Worm (Caenorhabditis elegans) whole organism, early embryonic: ENCODE measurements around the gene spot-1.
A peak's percentile ranks its signal among the peaks of the same experiment; 100 is the strongest.

Source experiments
- B0310.2 ChIP-seq: sonication (generic microtip); optimal IDR thresholded peaks from 2 replicates; lab custom pipeline; 2016; ENCODE audit warnings: mild to moderate bottlenecking, missing genetic modification characterization, missing compliant biosample characterization
- F13C5.2 ChIP-seq: sonication (generic microtip); optimal IDR thresholded peaks from 2 replicates; lab custom pipeline; 2017; ENCODE audit warnings: mild to moderate bottlenecking, missing genetic modification characterization, inconsistent platforms, missing compliant biosample characterization
- aly-1 ChIP-seq: sonication (generic microtip); optimal IDR thresholded peaks from 2 replicates; lab custom pipeline; 2016; ENCODE audit warnings: missing genetic modification characterization, missing compliant biosample characterization
- ama-1 ChIP-seq: fragments of 150-350 bp; optimal IDR thresholded peaks from 2 replicates; lab custom pipeline; 2014
- ceh-13 ChIP-seq: fragments of 200-800 bp; sonication (Bioruptor generic); optimal IDR thresholded peaks from 2 replicates; lab custom pipeline; 2018; ENCODE audit warnings: mild to moderate bottlenecking, missing genetic modification characterization, missing compliant biosample characterization
- ceh-36 ChIP-seq: sonication (generic microtip); optimal IDR thresholded peaks from 2 replicates; lab custom pipeline; 2016; ENCODE audit warnings: missing genetic modification characterization, inconsistent platforms, missing compliant biosample characterization
- ets-7 ChIP-seq: sonication (generic microtip); optimal IDR thresholded peaks from 2 replicates; lab custom pipeline; 2016; ENCODE audit warnings: missing genotype, missing genetic modification characterization, missing compliant biosample characterization
- flt-1 ChIP-seq: fragments of 200-800 bp; sonication (Bioruptor generic); IDR thresholded peaks from 2 replicates; pipeline ENCODE4 v1.3.6; 2022; ENCODE audit warnings: missing genetic modification characterization, missing compliant biosample characterization
- hmbx-1 ChIP-seq: sonication (generic microtip); optimal IDR thresholded peaks from 2 replicates; lab custom pipeline; 2016; ENCODE audit warnings: mild to moderate bottlenecking, missing genetic modification characterization, missing compliant biosample characterization
- hmg-4 ChIP-seq: fragments of 200-800 bp; sonication (Bioruptor generic); optimal IDR thresholded peaks from 2 replicates; lab custom pipeline; 2018; ENCODE audit warnings: mild to moderate bottlenecking, missing genetic modification characterization, missing compliant biosample characterization
- hnd-1 ChIP-seq: sonication (generic microtip); optimal IDR thresholded peaks from 2 replicates; lab custom pipeline; 2016; ENCODE audit warnings: missing genetic modification characterization, missing compliant biosample characterization
- pes-1 ChIP-seq: fragments of 200-800 bp; sonication (Bioruptor generic); IDR thresholded peaks from 2 replicates; pipeline ENCODE4 v1.3.6; 2022; ENCODE audit warnings: missing genetic modification reagents, missing genetic modification characterization, missing compliant biosample characterization
- scrt-1 ChIP-seq: fragments of 200-800 bp; sonication (Bioruptor generic); IDR thresholded peaks from 2 replicates; pipeline ENCODE4 v1.3.6; 2022; ENCODE audit warnings: missing genetic modification characterization, missing compliant biosample characterization
- sea-1 ChIP-seq: fragments of 200-800 bp; sonication (Bioruptor generic); conservative IDR thresholded peaks from 2 replicates; pipeline ENCODE4 v1.3.6; 2022; ENCODE audit warnings: missing genetic modification characterization, missing compliant biosample characterization
- tbx-11 ChIP-seq: fragments of 200-800 bp; sonication (Bioruptor generic); IDR thresholded peaks from 2 replicates; pipeline ENCODE4 v1.3.6; 2022; ENCODE audit warnings: missing genetic modification characterization, missing compliant biosample characterization
- tbx-37 ChIP-seq: fragments of 200-800 bp; sonication (Bioruptor generic); conservative IDR thresholded peaks from 2 replicates; pipeline ENCODE4 v1.3.6; 2022; ENCODE audit warnings: missing genetic modification reagents, missing genetic modification characterization, missing compliant biosample characterization
- tra-4 ChIP-seq: sonication (generic microtip); optimal IDR thresholded peaks from 2 replicates; lab custom pipeline; 2017; ENCODE audit warnings: missing genetic modification characterization, missing compliant biosample characterization

Gene spot-1

DNA sequence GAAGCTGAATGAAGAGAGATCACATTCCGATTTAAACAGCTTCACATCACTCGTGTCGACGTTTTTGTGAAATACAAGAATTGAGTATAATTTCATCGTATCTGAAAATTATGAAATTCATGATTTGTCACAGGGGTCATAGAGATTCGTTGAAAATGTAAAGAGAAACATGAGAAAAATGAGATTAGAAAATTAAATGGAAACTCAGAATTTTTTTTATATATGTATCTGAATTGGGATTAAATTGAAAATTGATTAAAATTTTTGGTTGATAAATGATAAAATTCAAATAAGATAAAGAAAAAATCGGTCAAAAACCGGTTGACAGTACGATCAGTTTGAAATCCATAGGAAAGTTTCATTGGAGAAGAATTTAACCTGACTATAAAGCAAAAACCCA, 10.4 kb upstream of the spot-1 start, which contains the start of gene ykt-6:
ykt-6 (minus strand) TSS at position 101 of the 400 bp plus-strand sequence.
- TF ChIP-seq tra-4 (tag; lab: Kevin White, UChicago): no peak
- no peak for TF ChIP-seq ceh-36
- no peak for TF ChIP-seq sea-1 (GFP tag; lab: Robert Waterston, UW)
- no peak for TF ChIP-seq flt-1
- TF ChIP-seq hnd-1 (tag; lab: Kevin White, UChicago): no peak
- TF ChIP-seq tbx-37 (GFP tag; lab: Robert Waterston, UW): no peak

DNA sequence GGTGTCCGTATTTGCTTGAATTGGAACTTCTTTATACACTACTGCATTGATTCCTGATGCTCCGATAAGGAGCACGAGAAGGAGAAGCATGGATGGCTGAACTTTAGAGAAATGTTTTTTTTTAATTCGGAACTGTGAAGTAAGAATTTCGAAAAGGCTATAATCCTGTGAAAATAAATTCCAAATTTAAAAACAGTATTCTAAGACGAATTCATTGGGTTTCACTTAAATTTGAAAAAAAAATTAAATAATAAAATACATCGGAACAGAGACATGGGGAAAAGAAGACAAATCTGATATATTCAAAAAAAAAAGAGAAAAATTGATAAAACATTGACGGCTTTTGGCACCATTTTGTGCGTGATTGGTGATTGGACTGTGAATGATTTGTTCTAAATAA, 8.7 kb upstream of the spot-1 start, which contains the start of gene pho-5:
pho-5 (minus strand) TSS at position 101 of the 400 bp plus-strand sequence.
- TF ChIP-seq B0310.2 (tag; lab: Kevin White, UChicago) (no peak), aly-1 (no peak), tra-4 (tag; lab: Kevin White, UChicago) (no peak), scrt-1 (GFP tag; lab: Robert Waterston, UW) (no peak), sea-1 (GFP tag; lab: Robert Waterston, UW) (no peak), ets-7 (tag; lab: Kevin White, UChicago) (no peak), tbx-37 (GFP tag; lab: Robert Waterston, UW) (no peak), ama-1 (lab: Kevin White, UChicago) (no peak), tbx-11 (no peak), hmg-4 (GFP tag; lab: Kevin White, UChicago) (no peak), F13C5.2 (tag; lab: Kevin White, UChicago) (no peak), ceh-36 (no peak), hmbx-1 (tag; lab: Kevin White, UChicago) (no peak), hnd-1 (tag; lab: Kevin White, UChicago) (no peak), ceh-13 (no peak), pes-1 (GFP tag; lab: Robert Waterston, UW) (no peak), flt-1 (no peak)

DNA sequence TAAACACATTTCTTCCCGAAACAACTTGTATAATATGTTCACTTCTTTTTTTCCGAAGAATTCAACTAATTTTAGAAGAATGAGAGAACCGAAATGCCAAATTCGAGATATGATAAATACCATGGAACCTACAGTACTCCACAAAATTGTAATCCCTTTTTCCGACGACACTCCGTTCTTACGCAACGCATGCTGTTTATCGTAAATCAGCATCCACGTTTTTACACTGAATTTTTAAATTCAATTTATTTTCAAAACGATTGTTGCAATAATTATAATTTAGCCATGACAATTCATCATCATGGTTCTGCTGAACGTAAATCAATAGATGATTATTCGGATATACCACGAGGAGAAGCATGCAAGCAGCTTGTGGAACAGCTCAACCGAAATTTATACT, 4.1 kb upstream of the spot-1 start, which contains the start of gene B0361.3:
B0361.3 (plus strand) TSS at position 284 of the 400 bp plus-strand sequence.
- no peak for TF ChIP-seq pes-1 (GFP tag; lab: Robert Waterston, UW)

DNA sequence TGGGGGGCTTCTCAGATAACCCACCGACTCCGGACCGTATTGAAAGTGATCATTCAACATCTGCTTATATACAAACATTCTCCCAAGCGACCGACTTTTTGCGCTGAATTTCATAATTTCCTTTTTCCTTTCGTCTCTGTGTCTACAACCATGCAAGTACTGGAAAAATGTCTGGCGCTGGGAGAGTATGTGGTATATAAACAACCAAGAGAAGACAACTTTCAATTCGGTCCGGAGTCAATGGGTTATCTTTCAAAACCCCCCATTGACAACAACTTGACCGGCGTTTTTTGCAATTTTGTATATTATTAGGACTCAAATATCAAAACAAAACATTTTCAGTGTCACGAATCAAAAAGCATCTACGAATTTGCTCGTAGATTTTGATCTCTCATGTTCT, 1.4 kb upstream of the spot-1 start:
- TF ChIP-seq scrt-1 (GFP tag; lab: Robert Waterston, UW) (no peak), tbx-37 (GFP tag; lab: Robert Waterston, UW) (no peak), F13C5.2 (tag; lab: Kevin White, UChicago) (no peak), hnd-1 (tag; lab: Kevin White, UChicago) (no peak), tra-4 (tag; lab: Kevin White, UChicago) (no peak), sea-1 (GFP tag; lab: Robert Waterston, UW) (no peak), ceh-36 (no peak)

DNA sequence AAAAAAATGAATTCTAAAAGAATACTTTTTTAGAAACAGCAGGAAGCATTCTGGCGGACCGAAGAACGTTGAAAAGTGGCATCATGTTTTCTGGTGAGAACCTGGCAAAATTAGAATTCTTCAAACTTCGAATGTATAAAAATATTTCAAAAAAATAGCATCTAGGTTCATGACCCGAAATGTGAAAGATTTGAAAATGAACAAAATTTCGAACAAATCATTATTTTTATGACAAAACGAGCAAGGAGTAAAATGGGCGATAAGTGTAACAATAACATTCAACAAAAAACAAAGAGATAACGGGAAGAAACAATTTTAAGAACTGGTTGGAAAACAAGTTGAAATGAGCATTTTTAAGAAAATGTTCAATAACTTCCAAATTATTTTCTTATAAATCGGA, 1.8 kb downstream of the spot-1 start, which contains the start of gene psd-1:
psd-1 (minus strand) TSS at position 101 of the 400 bp plus-strand sequence.
- no peak for TF ChIP-seq flt-1
- no peak for TF ChIP-seq ceh-13
- no peak for TF ChIP-seq tbx-37 (GFP tag; lab: Robert Waterston, UW)
- no peak for TF ChIP-seq ceh-36
- no peak for TF ChIP-seq scrt-1 (GFP tag; lab: Robert Waterston, UW)
- TF ChIP-seq pes-1 (GFP tag; lab: Robert Waterston, UW): no peak
- TF ChIP-seq hmbx-1 (tag; lab: Kevin White, UChicago): no peak
- no peak for TF ChIP-seq hnd-1 (tag; lab: Kevin White, UChicago)
- TF ChIP-seq hmg-4 (GFP tag; lab: Kevin White, UChicago): no peak
- no peak for TF ChIP-seq F13C5.2 (tag; lab: Kevin White, UChicago)
- no peak for TF ChIP-seq tra-4 (tag; lab: Kevin White, UChicago)
- no peak for TF ChIP-seq ama-1 (lab: Kevin White, UChicago)
- no peak for TF ChIP-seq aly-1

DNA sequence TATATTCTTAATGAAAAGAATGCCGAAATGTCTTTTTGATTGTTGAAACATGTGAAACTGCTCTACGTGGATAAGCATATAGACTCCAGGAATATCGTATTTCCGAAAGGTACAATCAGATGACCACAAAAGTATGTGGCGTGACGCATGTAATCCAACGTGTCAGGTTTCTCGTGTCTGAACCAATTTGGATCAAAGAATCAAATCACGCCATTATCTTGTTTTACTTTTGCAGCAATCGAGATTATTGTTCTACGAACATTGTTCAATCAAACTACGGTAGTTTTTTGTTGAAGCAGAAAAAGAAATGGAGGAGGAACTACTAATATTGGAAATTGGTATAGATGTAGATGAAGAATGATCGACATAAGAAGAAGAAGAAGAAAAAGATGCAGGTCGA, 3.4 kb downstream of the spot-1 start:
- TF ChIP-seq scrt-1 (GFP tag; lab: Robert Waterston, UW) (no peak), pes-1 (GFP tag; lab: Robert Waterston, UW) (no peak), hnd-1 (tag; lab: Kevin White, UChicago) (no peak), sea-1 (GFP tag; lab: Robert Waterston, UW) (no peak), B0310.2 (tag; lab: Kevin White, UChicago) (no peak), flt-1 (no peak), ceh-36 (no peak), tbx-37 (GFP tag; lab: Robert Waterston, UW) (no peak)

DNA sequence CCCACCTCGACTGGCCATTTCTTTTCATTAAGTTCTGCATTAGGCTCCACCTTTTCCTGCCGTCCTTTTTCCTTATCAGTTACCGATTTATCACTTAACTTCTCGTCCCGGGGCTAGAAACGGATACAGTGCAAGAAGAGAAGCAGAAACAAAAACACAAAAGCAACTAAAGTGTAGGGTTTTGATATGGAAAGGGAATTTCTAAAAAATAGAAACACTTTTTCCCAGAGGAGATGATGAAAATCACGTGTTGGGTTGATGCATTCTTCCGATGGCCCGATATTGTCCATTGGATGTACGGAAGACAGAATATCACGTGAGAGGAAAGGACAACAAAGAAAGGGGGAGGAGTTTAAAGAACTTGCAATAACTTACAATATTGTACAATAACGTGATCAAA, 4.2 kb downstream of the spot-1 start:
- TF ChIP-seq hmg-4 (GFP tag; lab: Kevin White, UChicago): no peak
- TF ChIP-seq ama-1 (lab: Kevin White, UChicago): no peak
- TF ChIP-seq hnd-1 (tag; lab: Kevin White, UChicago): no peak
- no peak for TF ChIP-seq flt-1

DNA sequence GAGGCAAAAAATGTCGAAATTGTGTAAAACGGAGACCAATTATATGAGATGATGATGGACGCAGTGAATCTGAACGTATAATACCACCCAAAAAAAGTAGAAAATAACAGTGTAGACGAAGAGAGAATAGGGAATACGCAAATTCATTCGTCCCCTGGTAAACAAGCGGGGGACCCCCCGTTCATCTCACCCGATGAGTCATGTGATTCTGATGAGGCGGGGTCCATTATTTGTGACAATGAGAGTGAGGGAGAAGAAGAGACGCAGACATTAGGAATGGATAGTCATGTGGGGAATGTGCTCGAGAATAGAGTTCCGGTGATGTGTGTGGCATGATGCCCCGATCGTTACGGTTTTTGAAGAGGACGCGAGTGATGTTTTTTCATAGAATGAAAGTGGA, 5.0 kb downstream of the spot-1 start:
- no peak for TF ChIP-seq sea-1 (GFP tag; lab: Robert Waterston, UW)
- TF ChIP-seq tbx-11: no peak
- no peak for TF ChIP-seq tra-4 (tag; lab: Kevin White, UChicago)
- no peak for TF ChIP-seq B0310.2 (tag; lab: Kevin White, UChicago)
- TF ChIP-seq tbx-37 (GFP tag; lab: Robert Waterston, UW): no peak
- no peak for TF ChIP-seq pes-1 (GFP tag; lab: Robert Waterston, UW)
- no peak for TF ChIP-seq ceh-36
- TF ChIP-seq hnd-1 (tag; lab: Kevin White, UChicago): no peak
- TF ChIP-seq ets-7 (tag; lab: Kevin White, UChicago): no peak
- TF ChIP-seq ama-1 (lab: Kevin White, UChicago): no peak
- TF ChIP-seq scrt-1 (GFP tag; lab: Robert Waterston, UW): no peak
- TF ChIP-seq F13C5.2 (tag; lab: Kevin White, UChicago): peak; percentile 43
- TF ChIP-seq hmg-4 (GFP tag; lab: Kevin White, UChicago): peak; percentile 75
- TF ChIP-seq flt-1: 0 out of 2 replicates have a peak, but pooled peaks have one; percentile 4
- no peak for TF ChIP-seq ceh-13
- TF ChIP-seq aly-1: no peak
- no peak for TF ChIP-seq hmbx-1 (tag; lab: Kevin White, UChicago)
